Worm (Caenorhabditis elegans): Measurements from ENCODE around the gene T22D1.5.

T22D1.5 gene

DNA sequence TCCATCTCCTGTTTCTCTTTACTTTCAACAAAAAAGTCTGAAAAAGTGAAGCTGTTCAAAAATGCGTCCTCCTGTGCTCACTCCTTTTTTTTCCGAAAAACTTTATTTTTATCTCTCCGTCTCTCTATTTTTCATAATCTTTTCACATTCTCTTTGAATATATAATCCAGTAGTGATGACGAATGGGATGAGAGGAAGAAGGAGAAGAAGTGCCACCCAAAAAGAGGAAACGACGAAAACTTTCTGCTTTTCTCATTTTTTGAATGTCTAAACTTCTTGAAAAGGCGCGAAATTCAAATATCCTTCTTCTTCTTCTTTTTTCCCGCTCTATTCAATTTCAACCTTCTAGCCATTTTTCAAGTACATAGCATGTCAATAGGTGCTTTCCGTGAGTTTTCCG, 50.9 kb downstream of the T22D1.5 start:
- TF ChIP-seq R02D3.7 (tag; optimal IDR thresholded peaks at IDR 0.05) (no peak), fkh-10 (GFP tag; optimal IDR thresholded peaks at IDR 0.05) (peak; percentile 90), nfya-1 (tag; optimal IDR thresholded peaks at IDR 0.05; ENCODE audit: insufficient read depth) (peak; percentile 23), elt-3 (tag; optimal IDR thresholded peaks at IDR 0.05) (no peak), ZK546.5 (tag; optimal IDR thresholded peaks at IDR 0.05) (no peak), lin-15B (tag; optimal IDR thresholded peaks at IDR 0.05) (peak; percentile 13)

Measured in whole organism, L3 larva.